Worm (Caenorhabditis elegans) whole organism, L4/young adult: ENCODE measurements around the gene Y39B6A.7.

ENCODE experiments used
- W03F9.2 ChIP-seq: fragments of 150-350 bp; optimal IDR thresholded peaks from 2 replicates; lab custom pipeline; 2014; ENCODE audit warnings: missing biosample characterization, missing genetic modification characterization
- him-1 ChIP-seq: sonication (generic microtip); optimal IDR thresholded peaks from 2 replicates; lab custom pipeline; 2016; ENCODE audit warnings: missing genotype, missing genetic modification reagents, missing genetic modification characterization, missing compliant biosample characterization

ce11 chrV:19099504-19099903 is 49.5 kb downstream of the Y39B6A.7 start:
- TF ChIP-seq him-1 (tag; lab: Kevin White, UChicago) (no peak), W03F9.2 (tag; lab: Kevin White, UChicago) (no peak)
